Fruit fly (Drosophila melanogaster) whole organism, wandering third instar larva: ENCODE data around the gene CG1486.

Source experiments
- Abd-B ChIP-seq: fragments of >200 bp; optimal IDR thresholded peaks from 2 replicates; lab custom pipeline; 2017; ENCODE audit warnings: missing biosample characterization, missing genetic modification characterization
- CG32264 ChIP-seq: fragments of 200-800 bp; sonication (Bioruptor generic); optimal IDR thresholded peaks from 2 replicates; lab custom pipeline; 2016; ENCODE audit warnings: missing biosample characterization, missing genetic modification characterization
- CG9705 ChIP-seq: fragments of 200-800 bp; sonication (Bioruptor generic); optimal IDR thresholded peaks from 2 replicates; lab custom pipeline; 2018; ENCODE audit warnings: missing biosample characterization, mild to moderate bottlenecking, missing genetic modification characterization
- CrebA ChIP-seq: fragments of 200-800 bp; sonication (Bioruptor generic); optimal IDR thresholded peaks from 2 replicates; lab custom pipeline; 2016; ENCODE audit warnings: missing biosample characterization, mild to moderate bottlenecking, missing genetic modification characterization, borderline replicate concordance
- Dfd ChIP-seq: fragments of >200 bp; optimal IDR thresholded peaks from 2 replicates; lab custom pipeline; 2017; ENCODE audit warnings: missing biosample characterization, missing genetic modification characterization
- Dif ChIP-seq: fragments of 200-275, 200-300 bp; sonication (Bioruptor generic); optimal IDR thresholded peaks from 2 replicates; lab custom pipeline; 2018; ENCODE audit warnings: missing biosample characterization, missing genetic modification characterization; ENCODE audit not compliant: partially characterized antibody
- GATAd ChIP-seq: sonication (Bioruptor generic); optimal IDR thresholded peaks from 2 replicates; lab custom pipeline; 2016; ENCODE audit warnings: missing biosample characterization, missing genetic modification characterization
- HLH106 ChIP-seq: fragments of 200-800 bp; optimal IDR thresholded peaks from 3 replicates; lab custom pipeline; 2019; ENCODE audit warnings: missing biosample characterization, mild to moderate bottlenecking, missing genetic modification characterization, moderate library complexity
- Hnf4 ChIP-seq: fragments of 200-800 bp; sonication (Bioruptor generic); optimal IDR thresholded peaks from 2 replicates; lab custom pipeline; 2016; ENCODE audit warnings: missing biosample characterization, mild to moderate bottlenecking, missing genetic modification characterization
- Hr78 ChIP-seq: fragments of >200 bp; optimal IDR thresholded peaks from 2 replicates; lab custom pipeline; 2017; ENCODE audit warnings: missing biosample characterization, missing genetic modification characterization
- Hr83 ChIP-seq: fragments of 200-300 bp; sonication (Bioruptor generic); optimal IDR thresholded peaks from 2 replicates; lab custom pipeline; 2016; ENCODE audit warnings: missing biosample characterization, mild to moderate bottlenecking, missing genetic modification characterization, moderate library complexity; ENCODE audit not compliant: poor library complexity, severe bottlenecking
- Jra ChIP-seq: sonication (Bioruptor generic); optimal IDR thresholded peaks from 2 replicates; lab custom pipeline; 2016; ENCODE audit warnings: missing biosample characterization, missing genetic modification characterization
- Mio ChIP-seq: sonication (Bioruptor generic); optimal IDR thresholded peaks from 2 replicates; lab custom pipeline; 2016; ENCODE audit warnings: missing biosample characterization, missing genetic modification characterization
- Myc ChIP-seq: fragments of >200 bp; optimal IDR thresholded peaks from 2 replicates; lab custom pipeline; 2017
- N ChIP-seq: fragments of >200 bp; optimal IDR thresholded peaks from 2 replicates; lab custom pipeline; 2018; ENCODE audit warnings: missing biosample characterization, missing external identifiers, missing genetic modification characterization
- OdsH ChIP-seq: fragments of 200-800 bp; sonication (Bioruptor generic); optimal IDR thresholded peaks from 2 replicates; lab custom pipeline; 2016; ENCODE audit warnings: missing biosample characterization, mild to moderate bottlenecking, missing genetic modification characterization
- Rel ChIP-seq, 2 experiments: fragments of 200-800 bp; sonication (Bioruptor generic) in 1 of 2; optimal IDR thresholded peaks; 2 replicates in 1 of 2; 3 replicates in 1 of 2; lab custom pipeline; 2016 to 2019; ENCODE audit warnings: mild to moderate bottlenecking in 2 of 2, missing biosample characterization in 2 of 2, missing genetic modification characterization in 2 of 2, moderate library complexity in 1 of 2
- Sp1 ChIP-seq: fragments of 200-800 bp; sonication (Bioruptor generic); optimal IDR thresholded peaks from 3 replicates; lab custom pipeline; 2019; ENCODE audit warnings: missing biosample characterization, mild to moderate bottlenecking, missing genetic modification characterization, moderate library complexity
- Vsx2 ChIP-seq: fragments of 200-300, 225-300 bp; sonication (Bioruptor generic); optimal IDR thresholded peaks from 2 replicates; lab custom pipeline; 2018; ENCODE audit warnings: missing biosample characterization, missing genetic modification characterization; ENCODE audit not compliant: partially characterized antibody
- br ChIP-seq: fragments of 200-800 bp; sonication (Bioruptor generic); optimal IDR thresholded peaks from 2 replicates; lab custom pipeline; 2016; ENCODE audit warnings: missing biosample characterization, missing genetic modification characterization
- brk ChIP-seq: fragments of 200-800 bp; sonication (Bioruptor generic); optimal IDR thresholded peaks from 2 replicates; lab custom pipeline; 2016; ENCODE audit warnings: missing biosample characterization, mild to moderate bottlenecking, missing genetic modification characterization
- dl ChIP-seq, 2 experiments: fragments of 175-275, 200-275 bp in 1 of 2; fragments of 200-275 bp in 1 of 2; sonication (Bioruptor generic); optimal IDR thresholded peaks; lab custom pipeline; 2018; ENCODE audit warnings: mild to moderate bottlenecking in 2 of 2, missing biosample characterization in 2 of 2, missing genetic modification characterization in 2 of 2, moderate library complexity in 2 of 2; ENCODE audit not compliant: partially characterized antibody in 2 of 2, insufficient read depth in 1 of 2
- dmrt93B ChIP-seq: fragments of 200-800 bp; sonication (Bioruptor generic); optimal IDR thresholded peaks from 2 replicates; lab custom pipeline; 2018; ENCODE audit warnings: missing biosample characterization, mild to moderate bottlenecking, missing genetic modification characterization
- dsf ChIP-seq: sonication (Bioruptor generic); optimal IDR thresholded peaks from 2 replicates; lab custom pipeline; 2016; ENCODE audit warnings: missing biosample characterization, missing genetic modification characterization, borderline replicate concordance
- ey ChIP-seq: fragments of 200-800 bp; sonication (Bioruptor generic); optimal IDR thresholded peaks from 2 replicates; lab custom pipeline; 2016; ENCODE audit warnings: missing biosample characterization, missing genetic modification characterization
- foxo ChIP-seq, 2 experiments: fragments of 200-800 bp; sonication (Bioruptor generic); optimal IDR thresholded peaks; 2 replicates in 1 of 2; 3 replicates in 1 of 2; lab custom pipeline; 2016 to 2017; ENCODE audit warnings: missing biosample characterization in 2 of 2, missing genetic modification characterization in 2 of 2
- fru ChIP-seq: fragments of 200-800 bp; sonication (Bioruptor generic); optimal IDR thresholded peaks from 3 replicates; lab custom pipeline; 2016; ENCODE audit warnings: missing biosample characterization, mild to moderate bottlenecking, missing genetic modification characterization
- h ChIP-seq: fragments of 200-800 bp; sonication (Bioruptor generic); optimal IDR thresholded peaks from 3 replicates; lab custom pipeline; 2016; ENCODE audit warnings: missing biosample characterization, mild to moderate bottlenecking, missing genetic modification characterization
- jim ChIP-seq: fragments of 175-275, 200-325 bp; sonication (Bioruptor generic); optimal IDR thresholded peaks from 2 replicates; lab custom pipeline; 2016; ENCODE audit warnings: missing biosample characterization, mild to moderate bottlenecking, missing genetic modification characterization
- lola ChIP-seq: fragments of >200 bp; optimal IDR thresholded peaks from 2 replicates; lab custom pipeline; 2017; ENCODE audit warnings: missing biosample characterization, missing genetic modification characterization
- pan ChIP-seq: fragments of >200 bp; optimal IDR thresholded peaks from 2 replicates; lab custom pipeline; 2017
- psq ChIP-seq: fragments of 200-800 bp; sonication (Bioruptor generic); optimal IDR thresholded peaks from 3 replicates; lab custom pipeline; 2017; ENCODE audit warnings: missing biosample characterization, mild to moderate bottlenecking, missing genetic modification characterization, moderate library complexity
- rgr ChIP-seq: fragments of 200-800 bp; sonication (Bioruptor generic); optimal IDR thresholded peaks from 3 replicates; lab custom pipeline; 2016; ENCODE audit warnings: missing biosample characterization, mild to moderate bottlenecking, missing genetic modification characterization
- sage ChIP-seq: fragments of 200-800 bp; sonication (Bioruptor generic); optimal IDR thresholded peaks from 2 replicates; lab custom pipeline; 2016; ENCODE audit warnings: missing biosample characterization, mild to moderate bottlenecking, missing genetic modification characterization
- sv ChIP-seq: fragments of 200-800 bp; sonication (Bioruptor generic); optimal IDR thresholded peaks from 3 replicates; lab custom pipeline; 2016; ENCODE audit warnings: missing biosample characterization, missing genetic modification characterization
- tai ChIP-seq: sonication (Bioruptor generic); optimal IDR thresholded peaks from 2 replicates; lab custom pipeline; 2016; ENCODE audit warnings: missing biosample characterization, missing genetic modification characterization
- usp ChIP-seq: fragments of >200 bp; optimal IDR thresholded peaks from 2 replicates; lab custom pipeline; 2017; ENCODE audit warnings: missing biosample characterization, missing genetic modification characterization
- woc ChIP-seq: sonication (Bioruptor generic); optimal IDR thresholded peaks from 2 replicates; lab custom pipeline; 2016; ENCODE audit warnings: missing biosample characterization, mild to moderate bottlenecking, missing genetic modification characterization

CG1486 gene

DNA sequence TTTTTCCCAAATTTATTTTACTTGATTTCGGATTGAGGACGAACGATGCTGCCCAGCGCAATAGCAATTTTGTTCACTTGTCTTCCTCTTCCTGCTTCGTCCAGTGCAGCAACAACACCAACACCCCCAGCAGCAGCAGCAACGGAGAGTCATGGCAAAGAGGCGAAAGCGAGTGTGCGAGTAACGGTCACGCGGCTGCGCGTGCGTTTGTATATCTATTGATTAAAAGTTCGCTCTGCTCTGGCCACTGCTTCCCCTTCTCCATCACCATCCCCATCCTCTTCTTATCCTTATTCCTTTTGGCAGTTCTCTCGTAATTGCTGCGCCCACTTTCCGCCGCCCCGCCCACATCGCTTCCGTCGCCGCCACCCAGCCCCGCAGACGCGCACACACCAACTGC lies 14.3 kb downstream of the CG1486 start:
- TF ChIP-seq Hr78 (GFP tag; lab: Kevin White, UChicago) (no peak), Vsx2 (GFP tag; lab: Kevin White, UChicago) (no peak), Sp1 (GFP tag; lab: Kevin White, UChicago) (no peak), CG9705 (GFP tag; lab: Kevin White, UChicago) (no peak), lola (GFP tag; lab: Kevin White, UChicago) (no peak), br (GFP tag; lab: Kevin White, UChicago) (no peak), jim (GFP tag; lab: Kevin White, UChicago) (no peak), foxo (GFP tag; optimal IDR thresholded peaks at IDR 0.05; lab: Kevin White, UChicago) (no peak), HLH106 (tag; lab: Kevin White, UChicago) (no peak), sage (no peak)

- peak; percentile 67 for TF ChIP-seq psq (GFP tag; lab: Kevin White, UChicago)
- TF ChIP-seq dmrt93B (GFP tag; lab: Kevin White, UChicago), result no peak
- TF ChIP-seq Hr83 (GFP tag; lab: Kevin White, UChicago), result peak; percentile 89
- TF ChIP-seq Hnf4 (GFP tag; lab: Kevin White, UChicago), result no peak
- TF ChIP-seq fru (GFP tag; lab: Kevin White, UChicago), result peak; percentile 83
- peak; percentile 86 for TF ChIP-seq Sp1 (GFP tag; lab: Kevin White, UChicago)
- peak; percentile 51 for TF ChIP-seq Myc
- TF ChIP-seq Dif (GFP tag; lab: Kevin White, UChicago), result peak; percentile 13
- TF ChIP-seq Rel (GFP tag; optimal IDR thresholded peaks at IDR 0.05; lab: Kevin White, UChicago), result peak; percentile 15
- peak; percentile 88 for TF ChIP-seq Rel (tag; optimal IDR thresholded peaks at IDR 0.05; lab: Kevin White, UChicago)
- peak; percentile 79 for TF ChIP-seq br (GFP tag; lab: Kevin White, UChicago)
- no peak for TF ChIP-seq tai (GFP tag; lab: Kevin White, UChicago)
- TF ChIP-seq dsf (GFP tag; lab: Kevin White, UChicago), result peak; percentile 46
- TF ChIP-seq N (GFP tag; lab: Kevin White, UChicago), result no peak
- TF ChIP-seq HLH106 (tag; lab: Kevin White, UChicago), result peak; percentile 78
- no peak for TF ChIP-seq usp
- TF ChIP-seq Mio (GFP tag; lab: Kevin White, UChicago), result peak; percentile 15
- no peak for TF ChIP-seq sage
- TF ChIP-seq foxo (GFP tag; optimal IDR thresholded peaks at IDR 0.05; lab: Kevin White, UChicago), result peak; percentile 30 to 85
- TF ChIP-seq Hr78 (GFP tag; lab: Kevin White, UChicago), result no peak
- no peak for TF ChIP-seq CrebA
- TF ChIP-seq Vsx2 (GFP tag; lab: Kevin White, UChicago), result no peak
- TF ChIP-seq jim (GFP tag; lab: Kevin White, UChicago), result peak; percentile 70
- no peak for TF ChIP-seq pan (lab: Kevin White, UChicago)
- TF ChIP-seq lola (GFP tag; lab: Kevin White, UChicago), result no peak
- peak; percentile 72 for TF ChIP-seq OdsH (GFP tag; lab: Kevin White, UChicago)
- TF ChIP-seq sv, result peak; percentile 69
- TF ChIP-seq CG32264 (GFP tag; lab: Kevin White, UChicago), result peak; percentile 76
- peak; percentile 80 for TF ChIP-seq woc
- TF ChIP-seq brk (GFP tag; lab: Kevin White, UChicago), result no peak
- no peak for TF ChIP-seq Abd-B (GFP tag; lab: Kevin White, UChicago)
- peak; percentile 60 for TF ChIP-seq CG9705 (GFP tag; lab: Kevin White, UChicago)
- TF ChIP-seq ey (GFP tag; lab: Kevin White, UChicago), result peak; percentile 86
- TF ChIP-seq GATAd (GFP tag; lab: Kevin White, UChicago), result peak; percentile 60
- peak; percentile 88 for TF ChIP-seq rgr (GFP tag; lab: Kevin White, UChicago)
- peak; percentile 87 for TF ChIP-seq h (GFP tag; lab: Kevin White, UChicago)
- no peak for TF ChIP-seq Dfd (GFP tag; lab: Kevin White, UChicago)
- no peak for TF ChIP-seq dl (GFP tag; optimal IDR thresholded peaks at IDR 0.05; lab: Kevin White, UChicago; ENCODE audit: insufficient read depth in 1 of 2, partially characterized antibody in 2 of 2)
- peak; percentile 59 for TF ChIP-seq Jra
- TF ChIP-seq, all 38 proteins: peak for 23
These were observed 15.7 kb downstream of the CG1486 start, which contains the start of the genes tty and fliI for dm6 chrX:21339476-21339931. tty (minus strand) TSS chrX:21339676. fliI (plus strand) TSS chrX:21339741.
